Fruit fly (Drosophila melanogaster): Measurements from ENCODE around the gene mthl8.

Gene mthl8

dm6 chr3L:69310-69709, 47.1 kb downstream of the mthl8 start:
- TF ChIP-seq OdsH (GFP tag; optimal IDR thresholded peaks at IDR 0.05) (no peak), Dfd (GFP tag; optimal IDR thresholded peaks at IDR 0.05) (no peak), psq (GFP tag; optimal IDR thresholded peaks at IDR 0.05) (peak; percentile 90), br (GFP tag; optimal IDR thresholded peaks at IDR 0.05) (no peak), Jra (GFP tag; optimal IDR thresholded peaks at IDR 0.05) (peak; percentile 91), HLH106 (tag; optimal IDR thresholded peaks at IDR 0.05) (peak; percentile 16), Hr83 (GFP tag; optimal IDR thresholded peaks at IDR 0.05; ENCODE audit: poor library complexity, severe bottlenecking) (no peak), Hr78 (GFP tag; optimal IDR thresholded peaks at IDR 0.05) (no peak), fru (GFP tag; optimal IDR thresholded peaks at IDR 0.05) (peak; percentile 50), jim (GFP tag; optimal IDR thresholded peaks at IDR 0.05) (peak; percentile 91), Myc (optimal IDR thresholded peaks at IDR 0.05) (no peak), sv (GFP tag; optimal IDR thresholded peaks at IDR 0.05) (no peak), sage (GFP tag; optimal IDR thresholded peaks at IDR 0.05) (no peak), Hnf4 (GFP tag; optimal IDR thresholded peaks at IDR 0.05) (no peak), Rel (GFP tag; optimal IDR thresholded peaks at IDR 0.05) (no peak), Rel (tag; optimal IDR thresholded peaks at IDR 0.05) (peak; percentile 11), dl (GFP tag; optimal IDR thresholded peaks at IDR 0.05; ENCODE audit: insufficient read depth in 1 of 2, partially characterized antibody in 2 of 2) (no peak), tai (GFP tag; optimal IDR thresholded peaks at IDR 0.05) (no peak), Sp1 (GFP tag; optimal IDR thresholded peaks at IDR 0.05) (peak; percentile 61), ey (GFP tag; optimal IDR thresholded peaks at IDR 0.05) (no peak), CG9705 (GFP tag; optimal IDR thresholded peaks at IDR 0.05) (peak; percentile 2), Mio (GFP tag; optimal IDR thresholded peaks at IDR 0.05) (no peak), Dif (GFP tag; optimal IDR thresholded peaks at IDR 0.05; ENCODE audit: partially characterized antibody) (no peak), rgr (GFP tag; optimal IDR thresholded peaks at IDR 0.05) (peak; percentile 36), Vsx2 (GFP tag; optimal IDR thresholded peaks at IDR 0.05; ENCODE audit: partially characterized antibody) (no peak)

- TF ChIP-seq dsf (GFP tag; optimal IDR thresholded peaks at IDR 0.05; ENCODE audit: borderline replicate concordance) (no peak), CG32264 (GFP tag; optimal IDR thresholded peaks at IDR 0.05) (no peak), fru (GFP tag; optimal IDR thresholded peaks at IDR 0.05) (peak; percentile 42), Hnf4 (GFP tag; optimal IDR thresholded peaks at IDR 0.05) (no peak), psq (GFP tag; optimal IDR thresholded peaks at IDR 0.05) (peak; percentile 28), woc (GFP tag; optimal IDR thresholded peaks at IDR 0.05) (peak; percentile 38), br (GFP tag; optimal IDR thresholded peaks at IDR 0.05) (no peak), h (GFP tag; optimal IDR thresholded peaks at IDR 0.05) (peak; percentile 56), ey (GFP tag; optimal IDR thresholded peaks at IDR 0.05) (peak; percentile 33), Dif (GFP tag; optimal IDR thresholded peaks at IDR 0.05; ENCODE audit: partially characterized antibody) (peak; percentile 4), Sp1 (GFP tag; optimal IDR thresholded peaks at IDR 0.05) (no peak), OdsH (GFP tag; optimal IDR thresholded peaks at IDR 0.05) (peak; percentile 44), rgr (GFP tag; optimal IDR thresholded peaks at IDR 0.05) (peak; percentile 28)
These were observed 49.0 kb downstream of the mthl8 start for dm6 chr3L:71247-71646.

dm6 chr3L:73352-74147, 51.3 kb downstream of the mthl8 start:
- no peak for TF ChIP-seq usp (GFP tag; optimal IDR thresholded peaks at IDR 0.05)
- TF ChIP-seq h (GFP tag; optimal IDR thresholded peaks at IDR 0.05), result peak; percentile 87
- no peak for TF ChIP-seq Jra (GFP tag; optimal IDR thresholded peaks at IDR 0.05)
- TF ChIP-seq Dif (GFP tag; optimal IDR thresholded peaks at IDR 0.05; ENCODE audit: partially characterized antibody), result peak; percentile 31
- no peak for TF ChIP-seq dsf (GFP tag; optimal IDR thresholded peaks at IDR 0.05; ENCODE audit: borderline replicate concordance)
- no peak for TF ChIP-seq Hr83 (GFP tag; optimal IDR thresholded peaks at IDR 0.05; ENCODE audit: poor library complexity, severe bottlenecking)
- peak; percentile 75 for TF ChIP-seq HLH106 (tag; optimal IDR thresholded peaks at IDR 0.05)
- TF ChIP-seq OdsH (GFP tag; optimal IDR thresholded peaks at IDR 0.05), result peak; percentile 76
- TF ChIP-seq Abd-B (GFP tag; optimal IDR thresholded peaks at IDR 0.05), result no peak
- no peak for TF ChIP-seq Hr78 (GFP tag; optimal IDR thresholded peaks at IDR 0.05)
- no peak for TF ChIP-seq N (GFP tag; optimal IDR thresholded peaks at IDR 0.05)
- TF ChIP-seq Rel (GFP tag; optimal IDR thresholded peaks at IDR 0.05), result no peak
- peak; percentile 40 for TF ChIP-seq Rel (tag; optimal IDR thresholded peaks at IDR 0.05)
- TF ChIP-seq sv (GFP tag; optimal IDR thresholded peaks at IDR 0.05), result no peak
- TF ChIP-seq dl (GFP tag; optimal IDR thresholded peaks at IDR 0.05; ENCODE audit: insufficient read depth in 1 of 2, partially characterized antibody in 2 of 2), result peak in 1 of 2 experiments; percentile 46
- no peak for TF ChIP-seq pan (optimal IDR thresholded peaks at IDR 0.05)
- TF ChIP-seq sage (GFP tag; optimal IDR thresholded peaks at IDR 0.05), result peak; percentile 58
- peak; percentile 19 for TF ChIP-seq CG9705 (GFP tag; optimal IDR thresholded peaks at IDR 0.05)
- TF ChIP-seq br (GFP tag; optimal IDR thresholded peaks at IDR 0.05), result peak; percentile 72
- peak; percentile 83 for TF ChIP-seq rgr (GFP tag; optimal IDR thresholded peaks at IDR 0.05)
- TF ChIP-seq CrebA (GFP tag; optimal IDR thresholded peaks at IDR 0.05; ENCODE audit: borderline replicate concordance), result peak; percentile 52
- TF ChIP-seq Sp1 (GFP tag; optimal IDR thresholded peaks at IDR 0.05), result peak; percentile 70
- peak; percentile 88 for TF ChIP-seq fru (GFP tag; optimal IDR thresholded peaks at IDR 0.05)
- peak in 1 of 2 experiments; percentile 62 for TF ChIP-seq foxo (GFP tag; optimal IDR thresholded peaks at IDR 0.05)
- TF ChIP-seq psq (GFP tag; optimal IDR thresholded peaks at IDR 0.05), result peak; percentile 93
- peak; percentile 20 for TF ChIP-seq CG32264 (GFP tag; optimal IDR thresholded peaks at IDR 0.05)
- no peak for TF ChIP-seq GATAd (GFP tag; optimal IDR thresholded peaks at IDR 0.05)
- TF ChIP-seq brk (GFP tag; optimal IDR thresholded peaks at IDR 0.05), result peak; percentile 71
- no peak for TF ChIP-seq lola (GFP tag; optimal IDR thresholded peaks at IDR 0.05)
- peak; percentile 82 for TF ChIP-seq ey (GFP tag; optimal IDR thresholded peaks at IDR 0.05)
- TF ChIP-seq dmrt93B (GFP tag; optimal IDR thresholded peaks at IDR 0.05), result peak; percentile 48
- no peak for TF ChIP-seq Hnf4 (GFP tag; optimal IDR thresholded peaks at IDR 0.05)
- no peak for TF ChIP-seq Vsx2 (GFP tag; optimal IDR thresholded peaks at IDR 0.05; ENCODE audit: partially characterized antibody)
- TF ChIP-seq Myc (optimal IDR thresholded peaks at IDR 0.05), result no peak
- TF ChIP-seq woc (GFP tag; optimal IDR thresholded peaks at IDR 0.05), result peak; percentile 90
- TF ChIP-seq jim (GFP tag; optimal IDR thresholded peaks at IDR 0.05), result no peak
- peak; percentile 20 for TF ChIP-seq Mio (GFP tag; optimal IDR thresholded peaks at IDR 0.05)
